Worm (Caenorhabditis elegans) whole organism, midembryonic: ENCODE results near the gene C25E10.16.

Source experiments
- T22C8.4 ChIP-seq: fragments of 200-800 bp; sonication (Bioruptor generic); IDR thresholded peaks from 2 replicates; pipeline ENCODE4 v1.3.6; 2022; ENCODE audit warnings: missing genetic modification characterization, missing compliant biosample characterization
- med-1 ChIP-seq: sonication (generic microtip); optimal IDR thresholded peaks from 2 replicates; lab custom pipeline; 2017; ENCODE audit warnings: missing genetic modification characterization, mild to moderate bottlenecking, missing compliant biosample characterization, antibody characterized with exemption, missing genetic modification reagents; ENCODE audit not compliant: insufficient read depth
- tab-1 ChIP-seq: fragments of 200-800 bp; sonication (Bioruptor generic); IDR thresholded peaks from 2 replicates; pipeline ENCODE4 v1.3.6; 2022; ENCODE audit warnings: missing genetic modification characterization, missing compliant biosample characterization
- ztf-23 ChIP-seq: fragments of 200-800 bp; sonication (Bioruptor generic); IDR thresholded peaks from 2 replicates; pipeline ENCODE4 v1.3.6; 2022; ENCODE audit warnings: missing genetic modification reagents, missing genetic modification characterization, missing compliant biosample characterization
- ztf-29 ChIP-seq: fragments of 200-800 bp; sonication (Bioruptor generic); IDR thresholded peaks from 2 replicates; pipeline ENCODE4 v1.3.6; 2022; ENCODE audit warnings: missing genetic modification reagents, missing genetic modification characterization, missing compliant biosample characterization

DNA sequence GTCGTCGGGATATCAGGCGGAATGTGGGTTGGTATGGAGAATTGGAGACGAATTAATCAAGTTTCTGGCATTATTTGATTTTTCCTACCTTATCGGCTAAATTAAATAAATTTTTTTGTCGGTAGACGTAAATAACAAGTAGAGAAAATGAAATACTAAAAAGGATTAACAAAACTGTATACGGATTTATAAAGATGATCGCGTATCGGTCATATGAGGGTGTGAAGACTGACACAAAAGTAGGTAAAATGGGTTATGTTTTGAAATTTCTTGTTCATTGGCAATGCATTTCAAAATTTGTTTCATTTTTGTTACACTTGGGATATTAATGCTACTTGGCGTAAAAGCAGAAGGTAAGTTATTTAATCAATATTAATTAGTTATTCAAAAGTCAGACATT lies at the start of gene C25E10.16, which contains the start of gene C25E10.13:
- TF ChIP-seq ztf-29 (GFP tag; lab: Robert Waterston, UW) (no peak), med-1 (GFP tag; lab: Kevin White, UChicago) (no peak), T22C8.4 (GFP tag; lab: Robert Waterston, UW) (no peak), tab-1 (GFP tag; lab: Robert Waterston, UW) (no peak), ztf-23 (GFP tag; lab: Robert Waterston, UW) (no peak)
